Worm (Caenorhabditis elegans) whole organism, dauer: Measurements from ENCODE around the gene zzz-1.

Experiments used
- unc-62 ChIP-seq: sonication (generic microtip); optimal IDR thresholded peaks from 2 replicates; lab custom pipeline; 2017; ENCODE audit warnings: missing biosample characterization, missing genetic modification reagents, missing genetic modification characterization

zzz-1 gene

DNA sequence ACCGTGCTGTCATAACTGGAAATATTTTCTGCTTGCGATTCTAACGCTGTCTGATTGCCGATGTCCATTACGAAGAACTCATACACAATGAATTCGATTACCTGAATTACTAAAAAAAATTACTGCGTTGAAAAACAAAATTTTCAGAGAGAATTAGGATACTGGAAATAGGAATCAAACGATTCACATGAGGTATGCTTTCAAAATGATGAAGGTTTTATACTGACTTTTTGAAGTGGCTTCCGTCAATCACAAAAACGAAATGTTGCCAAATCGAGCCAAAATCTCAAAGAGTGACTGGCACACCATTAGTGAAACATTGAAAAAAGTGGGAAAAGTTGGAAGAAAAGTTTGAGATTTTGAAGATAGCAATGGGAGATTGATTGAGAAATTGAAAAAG lies at the start of gene zzz-1:
Gene zzz-1, minus strand, starts transcription at position 101 of the 400 bp plus-strand sequence.
- no peak for TF ChIP-seq unc-62 (GFP tag; lab: Kevin White, UChicago)

DNA sequence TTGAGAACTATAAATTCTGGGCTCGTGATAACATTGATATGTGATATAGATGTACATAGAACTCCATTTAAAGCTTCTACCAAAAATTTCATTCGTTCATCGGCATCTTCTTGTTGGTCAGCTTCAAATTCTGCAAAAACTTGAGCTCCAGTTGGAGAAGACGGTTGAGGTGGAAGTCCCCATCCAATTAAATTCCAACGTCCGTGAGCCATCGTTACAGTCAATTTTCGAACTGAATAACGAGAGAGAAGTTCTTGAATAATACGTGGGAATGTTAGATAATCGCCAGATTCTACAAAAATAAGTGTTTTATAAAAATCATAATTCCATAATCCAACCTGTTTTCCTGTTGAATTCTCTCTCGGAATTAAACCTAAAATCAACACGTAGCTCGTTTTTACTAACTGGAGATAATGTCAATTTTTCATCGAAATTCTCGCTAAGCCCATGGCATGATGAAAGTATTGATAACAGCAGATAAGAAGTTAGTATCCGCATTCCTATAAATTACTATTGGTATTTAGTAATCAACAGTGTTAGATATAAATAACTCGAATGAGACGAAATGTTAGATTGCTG lies 49.4 kb upstream of the zzz-1 start, which contains the start of gene pigt-1:
Gene pigt-1, minus strand, starts transcription at position 500 of the 579 bp plus-strand sequence.
- TF ChIP-seq unc-62 (GFP tag; lab: Kevin White, UChicago) = no peak

DNA sequence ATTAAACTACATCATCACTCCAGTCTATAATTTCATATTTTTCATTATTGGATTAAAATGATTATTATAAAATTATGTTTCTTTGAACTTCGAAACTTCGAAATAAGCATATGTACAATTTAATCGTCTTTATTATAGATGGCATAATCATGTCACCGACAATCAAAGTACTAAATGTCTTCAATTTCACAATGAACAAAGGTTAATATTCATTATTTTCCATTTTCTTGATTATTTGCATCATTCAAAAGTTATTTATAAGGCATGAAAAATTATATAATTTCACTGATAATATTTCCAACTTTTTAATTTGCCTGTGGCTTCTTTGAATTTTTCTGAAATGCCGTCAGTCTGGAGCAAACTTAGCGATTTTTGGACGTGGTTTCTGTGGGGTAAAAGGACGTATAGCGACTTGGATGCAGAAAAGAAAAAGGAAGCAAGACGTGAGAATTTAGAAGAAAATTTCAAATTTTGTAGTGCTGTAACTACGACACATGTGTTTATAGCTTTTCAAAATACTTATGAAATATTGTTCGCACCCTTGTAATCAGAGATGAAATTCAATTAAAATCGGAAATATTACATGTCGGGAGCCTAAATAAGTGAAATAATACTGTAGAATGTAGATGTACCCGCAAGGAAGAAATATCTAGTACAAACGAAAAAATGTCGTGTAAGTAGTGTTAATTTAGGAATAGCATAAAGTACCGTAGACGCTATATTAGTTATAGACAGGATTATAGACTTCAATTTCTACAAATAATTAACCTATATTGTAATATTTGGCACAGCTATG lies 46.9 kb upstream of the zzz-1 start, which contains the start of gene F17C11.13:
Gene F17C11.13, plus strand, starts transcription at position 243 of the 796 bp plus-strand sequence.
- TF ChIP-seq unc-62 (GFP tag; lab: Kevin White, UChicago) = no peak

DNA sequence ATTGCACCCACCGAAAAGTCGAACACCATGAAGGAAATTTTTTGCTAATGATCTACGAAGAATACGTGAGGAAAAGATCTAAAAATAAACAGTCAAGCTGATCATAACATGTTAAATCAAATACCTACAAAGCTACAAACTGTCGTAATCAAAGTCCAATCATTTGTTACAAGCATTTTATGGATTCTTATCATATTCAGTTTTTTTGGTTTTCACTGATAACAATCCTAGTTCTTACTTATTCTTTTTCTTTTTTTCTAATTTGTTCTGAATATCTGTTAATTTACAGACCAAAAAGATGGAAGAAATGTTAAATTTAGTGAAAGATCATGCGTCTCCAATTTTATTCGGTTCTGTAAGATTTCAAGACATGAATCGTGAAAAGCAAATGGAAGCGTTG lies 45.9 kb upstream of the zzz-1 start, which contains the start of gene F17C11.6:
Gene F17C11.6, plus strand, starts transcription at position 290 of the 400 bp plus-strand sequence.
- TF ChIP-seq unc-62 (GFP tag; lab: Kevin White, UChicago) = no peak

DNA sequence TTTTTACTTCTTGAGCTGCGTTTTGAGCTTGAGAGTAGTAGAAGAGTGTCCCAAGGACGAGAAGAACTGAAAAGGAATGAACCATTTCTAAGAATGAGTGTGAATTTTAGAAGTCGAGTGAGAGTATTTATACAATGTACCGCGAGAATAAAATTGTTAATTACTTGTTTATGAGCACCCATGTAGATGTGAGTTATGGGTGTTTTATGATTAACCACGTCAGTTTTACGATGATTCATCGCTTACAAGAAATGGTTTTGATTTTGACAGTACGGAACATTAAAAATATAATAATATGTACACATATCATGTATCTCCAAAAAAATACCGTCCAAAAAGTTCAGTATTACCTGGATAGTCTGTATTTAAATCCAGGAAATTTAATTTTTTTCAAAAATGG lies 45.4 kb upstream of the zzz-1 start, which contains the start of gene clec-221:
Gene clec-221, minus strand, starts transcription at position 101 of the 400 bp plus-strand sequence.
- TF ChIP-seq unc-62 (GFP tag; lab: Kevin White, UChicago) = no peak

DNA sequence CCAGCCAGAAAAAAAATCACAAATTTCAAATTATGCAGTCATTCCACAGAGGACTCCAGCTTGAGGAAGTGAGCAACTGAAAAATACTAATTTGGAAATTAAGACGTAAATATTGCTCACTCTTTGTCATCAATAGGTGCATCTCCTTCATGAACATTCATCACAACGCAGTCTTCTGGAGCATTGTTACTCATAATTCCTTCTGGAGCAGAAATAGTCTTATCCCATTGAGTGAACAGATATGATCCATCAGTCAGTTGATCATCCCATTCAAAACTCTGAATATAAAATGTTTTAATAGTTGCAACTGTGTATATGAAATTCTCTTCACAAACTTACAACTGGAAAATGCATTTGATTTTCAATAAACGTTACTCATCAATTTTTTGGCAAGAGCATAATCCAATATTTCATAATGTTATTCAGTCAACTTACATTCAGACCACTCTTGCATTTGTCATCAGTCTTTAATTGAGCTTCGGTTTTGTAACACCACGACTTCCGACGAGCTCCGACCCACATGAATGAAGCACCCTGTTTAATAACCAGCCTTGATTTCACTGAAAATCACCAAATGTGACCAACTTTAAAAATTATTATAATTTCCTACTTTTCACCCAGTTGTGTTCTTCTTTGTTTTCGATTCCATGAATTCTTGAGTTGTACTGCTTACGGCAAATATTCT lies 44.6 kb upstream of the zzz-1 start:
- no peak for TF ChIP-seq unc-62 (GFP tag; lab: Kevin White, UChicago)

DNA sequence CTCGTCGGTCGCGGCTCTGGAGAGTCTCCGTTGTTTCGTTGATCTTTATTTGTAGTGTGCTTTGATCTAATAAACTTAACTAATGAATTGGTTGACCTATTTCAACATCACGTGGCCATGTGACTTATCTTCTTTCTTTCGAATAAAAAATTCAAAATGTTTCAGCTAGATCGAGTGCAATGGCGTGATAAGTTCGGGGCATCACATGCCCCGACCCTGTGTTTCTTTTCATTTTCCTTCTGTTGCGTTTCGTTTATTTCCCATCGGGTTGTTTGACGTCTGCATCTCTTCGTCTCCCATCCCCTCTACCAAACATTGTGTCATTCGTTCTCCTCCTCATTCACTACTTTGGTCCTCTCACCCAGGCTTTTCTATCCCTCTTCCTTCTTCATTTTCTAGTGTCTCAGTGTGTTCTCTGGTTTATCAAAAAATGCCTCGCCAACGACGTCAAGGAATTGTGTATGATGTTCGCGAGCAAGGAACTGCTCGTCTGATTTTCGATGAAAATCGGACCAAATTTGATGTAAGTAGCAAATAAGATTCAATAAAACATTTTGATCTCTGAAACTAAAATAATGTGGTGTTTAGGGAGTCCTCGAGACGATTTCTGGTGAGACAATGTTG lies 42.8 kb upstream of the zzz-1 start, which contains the start of gene F17C11.4:
Gene F17C11.4, plus strand, starts transcription at position 206 of the 624 bp plus-strand sequence.
- no peak for TF ChIP-seq unc-62 (GFP tag; lab: Kevin White, UChicago)

DNA sequence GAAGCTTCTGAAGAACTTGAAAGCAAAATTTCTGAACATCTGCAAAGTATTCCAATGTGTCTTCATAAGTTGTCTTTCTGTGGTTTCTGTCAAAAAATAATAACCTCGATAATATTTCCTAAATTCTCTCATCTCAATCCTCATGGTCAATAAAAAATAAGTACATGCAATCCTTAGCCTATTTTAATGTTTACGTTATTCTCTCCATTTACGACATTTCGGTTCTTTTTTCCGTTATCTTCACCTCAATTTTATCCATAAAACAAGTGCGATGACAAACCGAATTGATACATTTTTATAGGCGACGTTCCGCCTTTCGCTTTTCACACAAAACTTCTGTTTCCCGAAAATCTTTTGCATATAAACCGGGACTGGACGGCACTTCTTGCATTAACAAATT lies 40.5 kb upstream of the zzz-1 start, which contains the start of gene col-153:
Gene col-153, plus strand, starts transcription at position 301 of the 400 bp plus-strand sequence.
- TF ChIP-seq unc-62 (GFP tag; lab: Kevin White, UChicago) = no peak

DNA sequence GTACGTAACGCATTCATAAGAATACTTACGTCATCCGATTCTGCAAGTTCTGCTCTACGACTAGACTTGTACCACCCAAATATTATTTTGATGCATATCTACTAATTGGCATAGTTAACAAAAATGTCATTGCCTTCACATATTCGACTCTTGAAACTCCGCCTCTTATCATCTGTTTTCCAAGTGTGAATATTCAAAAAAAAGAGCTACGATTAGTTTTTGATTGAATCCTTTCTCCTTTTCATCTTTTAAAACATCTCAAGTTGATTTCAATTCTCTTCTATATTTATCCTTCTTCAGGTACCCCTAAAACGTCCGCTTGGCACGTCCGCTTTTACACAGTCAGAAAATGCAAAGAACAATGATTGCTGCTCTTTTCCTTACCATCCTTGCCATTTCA lies 39.0 kb upstream of the zzz-1 start, which contains the start of gene F17C11.2:
Gene F17C11.2, plus strand, starts transcription at position 301 of the 400 bp plus-strand sequence.
- no peak for TF ChIP-seq unc-62 (GFP tag; lab: Kevin White, UChicago)

DNA sequence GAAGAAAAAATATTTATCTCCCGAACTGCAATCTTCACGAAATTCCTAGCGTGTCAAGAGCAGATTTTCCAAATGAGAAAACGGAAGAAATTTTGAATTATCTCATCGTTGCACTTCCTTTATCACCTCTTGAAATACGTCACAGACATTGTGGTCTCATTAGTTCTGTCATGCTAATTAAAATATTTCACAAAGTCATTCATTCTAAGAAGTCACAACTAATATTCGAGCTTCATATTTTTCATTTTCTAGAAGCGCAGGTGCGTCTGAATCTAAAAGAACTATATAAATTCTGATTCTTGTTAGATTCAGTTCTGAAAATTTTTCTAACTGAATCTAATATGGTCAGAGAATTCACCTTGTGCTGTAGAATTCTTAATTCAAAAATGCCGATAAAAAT lies 38.2 kb upstream of the zzz-1 start:
- no peak for TF ChIP-seq unc-62 (GFP tag; lab: Kevin White, UChicago)

DNA sequence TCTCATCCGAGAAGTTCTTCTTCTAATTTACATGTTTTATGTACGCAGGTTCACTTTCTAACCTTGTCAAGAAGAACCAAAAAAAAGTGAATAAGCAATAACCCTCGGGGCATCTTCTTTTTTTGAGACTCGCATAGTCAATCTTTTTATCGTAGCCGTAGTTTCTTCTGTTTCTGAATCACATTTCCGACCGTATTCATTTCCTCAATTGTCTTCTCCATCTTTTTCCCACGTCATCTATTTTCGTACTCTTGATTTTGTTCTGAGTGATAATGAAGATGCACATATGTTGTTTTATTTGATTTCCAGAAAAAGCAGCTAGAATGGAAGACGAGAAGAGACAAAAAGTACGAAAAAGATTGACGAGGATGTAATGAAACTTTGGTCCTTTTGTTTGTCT lies 35.9 kb upstream of the zzz-1 start:
- TF ChIP-seq unc-62 (GFP tag; lab: Kevin White, UChicago) = no peak

DNA sequence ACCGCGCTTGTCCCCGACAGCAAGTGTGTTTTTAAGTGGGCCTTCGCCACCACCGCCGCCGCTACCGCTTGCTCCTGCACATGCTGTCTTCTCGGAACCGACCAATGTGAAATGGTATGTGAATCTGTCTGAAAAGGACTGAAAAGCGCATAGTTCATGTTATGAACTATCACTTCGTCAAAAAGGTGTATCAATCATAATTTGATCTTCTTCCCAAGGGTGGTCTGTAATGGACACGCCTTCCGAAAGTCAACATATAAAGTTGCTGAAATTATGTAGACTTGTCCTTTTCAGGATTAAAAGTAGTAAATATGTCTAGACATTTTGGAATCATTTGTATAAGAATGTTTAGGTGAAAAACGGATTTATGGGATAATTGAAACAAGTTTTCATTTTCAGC lies 33.2 kb upstream of the zzz-1 start, which contains the start of gene zip-9:
Gene zip-9, plus strand, starts transcription at position 301 of the 400 bp plus-strand sequence.
- no peak for TF ChIP-seq unc-62 (GFP tag; lab: Kevin White, UChicago)

DNA sequence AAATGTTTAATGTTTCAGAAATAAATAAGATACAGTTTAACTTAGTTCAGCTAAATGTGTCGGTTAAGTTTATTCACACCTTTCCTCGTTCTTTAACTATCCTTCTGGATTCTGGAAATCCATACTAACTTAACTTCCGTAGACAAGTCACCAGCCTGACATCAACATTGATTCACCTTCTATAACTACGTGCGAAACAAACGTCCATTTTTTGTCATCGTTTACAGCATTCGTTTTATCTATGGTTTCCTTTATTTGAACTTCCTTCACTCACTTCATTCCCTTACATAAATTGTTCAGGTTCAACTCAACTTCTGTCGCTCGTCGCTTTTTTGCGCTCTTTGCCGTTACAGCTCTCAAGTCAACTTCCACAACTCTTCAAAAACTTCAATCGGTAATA lies 32.2 kb upstream of the zzz-1 start, which contains the start of gene F17C11.26:
Gene F17C11.26, plus strand, starts transcription at position 301 of the 400 bp plus-strand sequence.
- no peak for TF ChIP-seq unc-62 (GFP tag; lab: Kevin White, UChicago)

DNA sequence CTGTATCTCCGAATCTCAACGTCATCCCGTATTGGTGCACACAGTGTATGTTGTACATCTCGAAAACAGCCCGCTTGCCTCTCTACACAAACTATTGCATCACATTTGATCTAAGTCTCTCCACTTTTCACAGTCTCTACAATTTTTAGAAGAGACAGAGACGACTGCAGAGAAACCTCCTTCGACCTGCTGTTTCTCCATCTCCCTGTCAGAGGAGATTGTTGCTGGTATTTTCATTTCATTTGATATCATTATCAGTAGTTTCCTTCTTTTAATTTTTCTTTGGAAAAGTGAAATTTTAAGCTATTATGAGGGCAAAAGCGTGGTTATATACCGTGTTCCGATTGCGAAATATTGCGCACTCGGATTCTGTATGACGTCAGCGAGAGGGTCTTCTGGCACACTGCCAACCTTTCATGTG lies 31.6 kb upstream of the zzz-1 start:
- no peak for TF ChIP-seq unc-62 (GFP tag; lab: Kevin White, UChicago)
